Worm (Caenorhabditis elegans): ENCODE measurements around the gene cdk-4.

cdk-4 gene

DNA sequence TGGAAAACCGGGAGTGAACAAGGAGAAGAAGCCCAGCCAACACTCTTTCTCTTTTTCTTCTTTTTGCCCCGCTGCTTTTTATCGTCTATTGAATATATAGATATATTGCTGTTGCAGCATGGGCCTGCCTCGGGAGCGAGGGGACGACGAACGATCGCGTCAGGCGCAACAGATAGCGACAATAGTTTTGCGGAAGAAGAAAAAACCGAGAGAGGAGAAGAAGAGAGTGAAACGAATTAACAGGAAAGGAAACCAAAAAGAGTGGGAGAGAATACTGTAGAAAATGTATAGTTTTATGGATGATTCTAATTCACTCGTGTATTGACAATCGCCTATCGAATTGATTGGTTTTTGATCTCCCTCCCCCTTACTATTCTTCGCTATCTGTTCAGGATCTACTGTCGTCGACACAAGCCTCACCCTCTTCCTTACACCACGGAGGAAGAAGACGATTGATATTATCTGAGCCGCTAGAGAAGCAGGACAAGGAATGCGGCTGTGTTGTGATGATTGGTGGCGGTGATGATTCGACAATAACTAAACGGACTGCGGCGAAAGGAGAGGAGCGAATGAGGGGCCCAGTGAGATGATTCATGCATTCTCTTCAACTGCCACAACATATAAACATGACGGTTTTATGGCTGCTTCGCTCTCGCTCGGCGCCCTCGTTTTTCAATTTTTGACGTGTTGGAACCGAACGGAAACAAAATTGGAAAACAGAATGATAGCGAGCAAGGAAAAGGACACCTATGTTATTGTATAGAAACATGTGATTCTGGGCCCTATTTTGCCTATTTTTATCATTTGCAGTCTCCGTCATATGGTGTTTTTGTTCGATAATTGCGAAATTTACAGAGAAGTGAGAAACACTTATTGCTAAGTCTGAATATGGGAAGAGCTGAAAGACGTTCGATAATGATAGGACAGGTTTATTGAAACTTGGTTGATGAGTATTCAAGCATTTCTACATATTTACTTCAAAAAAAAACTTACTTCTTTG, 7.8 kb upstream of the cdk-4 start:
- TF ChIP-seq mab-5 (tag; optimal IDR thresholded peaks at IDR 0.05) = no peak
- peak; percentile 24 for TF ChIP-seq unc-62 (GFP tag; optimal IDR thresholded peaks at IDR 0.05)
- peak; percentile 88 for TF ChIP-seq elt-1 (tag; optimal IDR thresholded peaks at IDR 0.05; ENCODE audit: borderline replicate concordance, insufficient read depth)
- peak; percentile 80 for TF ChIP-seq ham-2 (GFP tag; optimal IDR thresholded peaks at IDR 0.05)
- no peak for TF ChIP-seq bed-3 (GFP tag; optimal IDR thresholded peaks at IDR 0.05)
- no peak for TF ChIP-seq unc-39 (tag; optimal IDR thresholded peaks at IDR 0.05)

DNA sequence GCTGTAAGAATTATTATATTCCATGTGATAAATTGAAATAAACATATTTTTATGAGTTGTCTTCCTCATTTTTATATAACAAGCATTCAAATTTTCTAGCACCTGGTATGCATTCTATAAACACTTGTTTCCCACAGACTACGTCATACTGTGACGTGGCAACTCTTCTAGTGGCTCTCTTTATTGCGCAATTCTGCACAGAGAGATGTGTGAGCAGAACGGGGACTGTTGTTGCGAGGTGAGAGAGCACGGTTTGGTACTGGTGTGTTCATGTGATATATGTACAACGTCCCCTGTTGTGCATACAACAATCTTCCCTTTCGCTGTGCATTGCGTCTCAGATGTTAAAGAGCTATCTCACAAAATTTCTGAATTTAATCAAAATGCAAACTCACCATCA, 6.4 kb upstream of the cdk-4 start:
- TF ChIP-seq lin-32 (GFP tag; optimal IDR thresholded peaks at IDR 0.05) = no peak
- no peak for TF ChIP-seq ceh-43 (GFP tag; optimal IDR thresholded peaks at IDR 0.05)
- TF ChIP-seq zip-8 (tag; optimal IDR thresholded peaks at IDR 0.05) = peak; percentile 92
- TF ChIP-seq nhr-2 (tag; optimal IDR thresholded peaks at IDR 0.05) = peak; percentile 59
- no peak for TF ChIP-seq ceh-39 (tag; optimal IDR thresholded peaks at IDR 0.05)

DNA sequence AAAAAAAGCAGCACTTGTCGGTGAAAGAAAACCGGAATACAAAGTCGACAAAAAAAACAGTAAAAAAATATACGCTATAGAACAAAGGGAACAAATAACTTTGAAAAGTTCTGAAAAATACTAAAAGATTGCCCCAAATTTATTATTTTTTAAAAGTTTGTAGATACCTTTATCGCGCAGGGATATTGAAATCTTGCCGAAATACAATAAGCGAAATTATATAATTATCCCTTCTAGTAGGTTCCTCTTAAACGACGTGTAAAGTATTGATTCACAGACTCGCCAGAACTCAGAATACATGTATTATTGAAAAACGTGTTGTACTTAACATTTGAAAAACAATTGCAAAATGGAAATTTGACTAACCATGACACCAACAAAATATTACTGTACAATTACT, 4.3 kb downstream of the cdk-4 start:
- TF ChIP-seq snpc-4 (tag; optimal IDR thresholded peaks at IDR 0.05) = no peak
- no peak for TF ChIP-seq hlh-1 (tag; optimal IDR thresholded peaks at IDR 0.05)
- peak; percentile 49 for TF ChIP-seq lsy-2 (tag; optimal IDR thresholded peaks at IDR 0.05)
- TF ChIP-seq nhr-237 (tag; optimal IDR thresholded peaks at IDR 0.05) = peak; percentile 93
- no peak for TF ChIP-seq mep-1 (tag; optimal IDR thresholded peaks at IDR 0.05)
- peak; percentile 91 for TF ChIP-seq ces-1 (GFP tag; optimal IDR thresholded peaks at IDR 0.05)
- peak; percentile 42 for TF ChIP-seq sptf-1 (tag; optimal IDR thresholded peaks at IDR 0.05)

DNA sequence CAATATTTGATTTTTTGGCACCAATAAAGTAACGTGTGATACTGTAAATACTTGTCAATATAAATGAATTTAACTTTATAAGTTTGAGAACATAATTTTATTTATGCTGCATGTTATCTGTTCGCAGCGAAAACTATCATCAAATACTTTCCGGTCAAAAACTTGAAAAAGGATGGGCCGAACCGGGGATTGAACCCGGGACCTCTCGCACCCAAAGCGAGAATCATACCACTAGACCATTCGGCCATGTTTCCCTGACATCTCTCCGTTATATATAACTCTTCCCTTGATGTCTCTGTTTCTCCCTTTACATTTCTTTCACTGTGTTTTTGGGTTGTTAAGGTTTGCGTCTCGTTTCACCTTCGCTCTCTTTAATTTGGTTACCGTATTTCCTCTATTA, 6.9 kb downstream of the cdk-4 start:
- no peak for TF ChIP-seq elt-1 (tag; optimal IDR thresholded peaks at IDR 0.05; ENCODE audit: borderline replicate concordance, insufficient read depth)
- TF ChIP-seq mep-1 (tag; optimal IDR thresholded peaks at IDR 0.05) = peak; percentile 35
- peak; percentile 86 for TF ChIP-seq unc-120 (tag; optimal IDR thresholded peaks at IDR 0.05; ENCODE audit: poor library complexity, severe bottlenecking)
- no peak for TF ChIP-seq nhr-76 (tag; optimal IDR thresholded peaks at IDR 0.05)
- no peak for TF ChIP-seq zip-8 (tag; optimal IDR thresholded peaks at IDR 0.05)
- peak; percentile 87 for TF ChIP-seq sptf-1 (tag; optimal IDR thresholded peaks at IDR 0.05)
- TF ChIP-seq nhr-12 (tag; optimal IDR thresholded peaks at IDR 0.05) = no peak
- TF ChIP-seq nhr-28 (tag; optimal IDR thresholded peaks at IDR 0.05) = peak; percentile 47
- TF ChIP-seq ham-2 (GFP tag; optimal IDR thresholded peaks at IDR 0.05) = peak; percentile 44
- TF ChIP-seq ceh-83 (GFP tag; optimal IDR thresholded peaks at IDR 0.05) = peak; percentile 80
- TF ChIP-seq elt-3 (tag; optimal IDR thresholded peaks at IDR 0.05) = no peak
- TF ChIP-seq flh-1 (GFP tag; optimal IDR thresholded peaks at IDR 0.05) = peak; percentile 39
- TF ChIP-seq M03D4.4 (tag; optimal IDR thresholded peaks at IDR 0.05) = peak; percentile 79
- peak; percentile 8 for TF ChIP-seq lsy-2 (tag; optimal IDR thresholded peaks at IDR 0.05)
- TF ChIP-seq sem-2 (GFP tag; optimal IDR thresholded peaks at IDR 0.05) = peak; percentile 72
- TF ChIP-seq hlh-1 (tag; optimal IDR thresholded peaks at IDR 0.05) = no peak
- TF ChIP-seq mab-5 (tag; optimal IDR thresholded peaks at IDR 0.05) = no peak
- no peak for TF ChIP-seq nhr-2 (tag; optimal IDR thresholded peaks at IDR 0.05)
- TF ChIP-seq blmp-1 (tag; optimal IDR thresholded peaks at IDR 0.05) = no peak
- no peak for TF ChIP-seq nhr-237 (tag; optimal IDR thresholded peaks at IDR 0.05)
- peak; percentile 87 for TF ChIP-seq mls-2 (tag; optimal IDR thresholded peaks at IDR 0.05)
- TF ChIP-seq unc-39 (tag; optimal IDR thresholded peaks at IDR 0.05) = no peak
- TF ChIP-seq lin-32 (GFP tag; optimal IDR thresholded peaks at IDR 0.05) = peak; percentile 67
- peak; percentile 79 for TF ChIP-seq bed-3 (GFP tag; optimal IDR thresholded peaks at IDR 0.05)
- TF ChIP-seq unc-62 (GFP tag; optimal IDR thresholded peaks at IDR 0.05) = peak; percentile 29
- TF ChIP-seq tbx-8 (GFP tag; optimal IDR thresholded peaks at IDR 0.05) = peak; percentile 53
- peak; percentile 84 for TF ChIP-seq drap-1 (GFP tag; optimal IDR thresholded peaks at IDR 0.05)
- TF ChIP-seq snpc-4 (tag; optimal IDR thresholded peaks at IDR 0.05) = no peak
- peak; percentile 17 for TF ChIP-seq lin-13 (tag; optimal IDR thresholded peaks at IDR 0.05)
- peak; percentile 14 for TF ChIP-seq ces-1 (GFP tag; optimal IDR thresholded peaks at IDR 0.05)
- no peak for TF ChIP-seq pha-4 (tag; optimal IDR thresholded peaks at IDR 0.05)
- TF ChIP-seq cnd-1 (tag; optimal IDR thresholded peaks at IDR 0.05) = peak; percentile 90
- peak; percentile 82 for TF ChIP-seq ceh-43 (GFP tag; optimal IDR thresholded peaks at IDR 0.05)
- TF ChIP-seq ztf-11 (tag; optimal IDR thresholded peaks at IDR 0.05) = no peak
- no peak for TF ChIP-seq ceh-39 (tag; optimal IDR thresholded peaks at IDR 0.05)
